Fruit fly (Drosophila melanogaster) whole organism, embryonic: Measurements from ENCODE around the gene CG14958.

Experiments used
- Aef1 ChIP-seq: fragments of 200-800 bp; sonication (Bioruptor generic); IDR thresholded peaks from 3 replicates; pipeline ENCODE4 v1.3.6; 2022; ENCODE audit warnings: missing biosample characterization, missing genetic modification characterization
- Awh ChIP-seq: fragments of 200-800 bp; sonication (Bioruptor generic); IDR thresholded peaks from 2 replicates; pipeline ENCODE4, ENCODE4 v1.3.6; 2022; ENCODE audit warnings: missing biosample characterization, missing genetic modification characterization
- Bteb2 ChIP-seq: fragments of 200-800 bp; sonication (Bioruptor generic); optimal IDR thresholded peaks from 2 replicates; lab custom pipeline; 2016; ENCODE audit warnings: missing biosample characterization, missing genetic modification characterization
- CG10209 ChIP-seq: fragments of 200-800 bp; sonication (Bioruptor generic); optimal IDR thresholded peaks from 3 replicates; lab custom pipeline; 2017; ENCODE audit warnings: missing biosample characterization, mild to moderate bottlenecking, missing genetic modification characterization, missing genetic modification reagents
- CG10543 ChIP-seq: fragments of 200-800 bp; sonication (Bioruptor generic); optimal IDR thresholded peaks from 3 replicates; lab custom pipeline; 2017; ENCODE audit warnings: missing biosample characterization, mild to moderate bottlenecking, missing genetic modification characterization, moderate library complexity
- CG12769 ChIP-seq: fragments of 200-800 bp; sonication (Bioruptor generic); optimal IDR thresholded peaks from 2 replicates; lab custom pipeline; 2019; ENCODE audit warnings: missing biosample characterization, mild to moderate bottlenecking, missing genetic modification characterization, moderate library complexity
- CG14441 ChIP-seq: fragments of 200-800 bp; sonication (Bioruptor generic); IDR thresholded peaks from 2 replicates; pipeline ENCODE4 v1.3.6; 2022; ENCODE audit warnings: missing biosample characterization, missing genetic modification characterization
- CG17802 ChIP-seq: fragments of 200-800 bp; sonication (Bioruptor generic); optimal IDR thresholded peaks from 2 replicates; lab custom pipeline; 2018; ENCODE audit warnings: missing biosample characterization, mild to moderate bottlenecking, missing genetic modification characterization, moderate library complexity
- CG18599 ChIP-seq: fragments of 200-800 bp; sonication (Bioruptor generic); optimal IDR thresholded peaks from 3 replicates; lab custom pipeline; 2017; ENCODE audit warnings: missing biosample characterization, missing genetic modification characterization, mild to moderate bottlenecking, moderate library complexity, missing genetic modification reagents
- CG2116 ChIP-seq: fragments of 200-800 bp; sonication (Bioruptor generic); optimal IDR thresholded peaks from 3 replicates; lab custom pipeline; 2018; ENCODE audit warnings: missing biosample characterization, mild to moderate bottlenecking, missing genetic modification characterization
- CG30020 ChIP-seq: fragments of 200-800 bp; optimal IDR thresholded peaks from 2 replicates; lab custom pipeline; 2019; ENCODE audit warnings: missing biosample characterization, mild to moderate bottlenecking, missing genetic modification characterization, moderate library complexity
- CG32767 ChIP-seq: fragments of 200-800 bp; sonication (Bioruptor generic); IDR thresholded peaks from 2 replicates; pipeline ENCODE4 v1.3.6; 2022; ENCODE audit warnings: missing biosample characterization, missing genetic modification characterization
- CG34224 ChIP-seq: fragments of 200-800 bp; sonication (Bioruptor generic); IDR thresholded peaks from 3 replicates; pipeline ENCODE4 v1.3.6; 2022; ENCODE audit warnings: missing biosample characterization, missing genetic modification characterization; ENCODE audit not compliant: partially characterized antibody
- CG34376 ChIP-seq: fragments of 200-800 bp; sonication (Bioruptor generic); optimal IDR thresholded peaks from 2 replicates; lab custom pipeline; 2018; ENCODE audit warnings: missing biosample characterization, mild to moderate bottlenecking, missing genetic modification characterization
- CG3847 ChIP-seq: fragments of 200-800 bp; sonication (Bioruptor generic); IDR thresholded peaks from 2 replicates; pipeline ENCODE4 v1.3.6; 2022; ENCODE audit warnings: missing biosample characterization, missing genetic modification characterization
- CG5245 ChIP-seq: fragments of 200-800 bp; sonication (Bioruptor generic); optimal IDR thresholded peaks from 3 replicates; lab custom pipeline; 2016; ENCODE audit warnings: missing biosample characterization, missing genetic modification characterization
- CG5953 ChIP-seq: fragments of 200-800 bp; sonication (Bioruptor generic); IDR thresholded peaks from 2 replicates; pipeline ENCODE4 v1.3.6; 2022; ENCODE audit warnings: missing biosample characterization, missing genetic modification characterization
- CG8290 ChIP-seq, 3 experiments: fragments of 200-800 bp; sonication (Bioruptor generic); optimal IDR thresholded peaks; 2 replicates each; lab custom pipeline; 2016 to 2019; ENCODE audit warnings: missing biosample characterization in 3 of 3, missing genetic modification characterization in 3 of 3, mild to moderate bottlenecking in 2 of 3, moderate library complexity in 1 of 3
- CG9727 ChIP-seq: fragments of 200-800 bp; sonication (Bioruptor generic); optimal IDR thresholded peaks from 3 replicates; lab custom pipeline; 2017; ENCODE audit warnings: missing biosample characterization, mild to moderate bottlenecking, missing genetic modification characterization
- CHES-1-like ChIP-seq: fragments of 200-800 bp; sonication (Bioruptor generic); optimal IDR thresholded peaks from 2 replicates; lab custom pipeline; 2016; ENCODE audit warnings: missing biosample characterization, missing genetic modification characterization
- HLH4C ChIP-seq: fragments of 200-800 bp; sonication (Bioruptor generic); IDR thresholded peaks from 3 replicates; pipeline ENCODE4 v1.3.6; 2022; ENCODE audit warnings: missing biosample characterization, missing genetic modification characterization; ENCODE audit not compliant: partially characterized antibody
- Jarid2 ChIP-seq: fragments of 200-800 bp; sonication (Bioruptor generic); optimal IDR thresholded peaks from 3 replicates; lab custom pipeline; 2017; ENCODE audit warnings: mild to moderate bottlenecking, missing biosample characterization, missing genetic modification reagents, missing genetic modification characterization
- Meics ChIP-seq: fragments of 200-800 bp; sonication (Bioruptor generic); optimal IDR thresholded peaks from 2 replicates; lab custom pipeline; 2017; ENCODE audit warnings: missing biosample characterization, mild to moderate bottlenecking, missing genetic modification characterization
- Pdp1 ChIP-seq, 2 experiments: fragments of 200-800 bp; sonication (Bioruptor generic); optimal IDR thresholded peaks; 3 replicates each; lab custom pipeline; 2016; ENCODE audit warnings: missing biosample characterization in 2 of 2, missing genetic modification characterization in 2 of 2, mild to moderate bottlenecking in 1 of 2, moderate library complexity in 1 of 2
- Rx ChIP-seq: fragments of 200-800 bp; sonication (Bioruptor generic); IDR thresholded peaks from 2 replicates; pipeline ENCODE4 v1.3.6; 2022; ENCODE audit warnings: missing biosample characterization, missing genetic modification characterization
- Sox102F ChIP-seq: fragments of 200-800 bp; sonication (Bioruptor generic); optimal IDR thresholded peaks from 2 replicates; lab custom pipeline; 2018; ENCODE audit warnings: missing biosample characterization, mild to moderate bottlenecking, missing genetic modification characterization, moderate library complexity
- amos ChIP-seq: fragments of 200-800 bp; sonication (Bioruptor generic); IDR thresholded peaks from 2 replicates; pipeline ENCODE4 v1.3.6; 2022; ENCODE audit warnings: missing biosample characterization, missing genetic modification characterization; ENCODE audit not compliant: partially characterized antibody
- ara ChIP-seq: fragments of 200-800 bp; sonication (Bioruptor generic); IDR thresholded peaks from 2 replicates; pipeline ENCODE4 v1.3.6; 2022; ENCODE audit warnings: missing biosample characterization, missing genetic modification characterization
- bbx ChIP-seq: fragments of 200-800 bp; sonication (Bioruptor generic); IDR thresholded peaks from 2 replicates; pipeline ENCODE4 v1.3.6; 2022; ENCODE audit warnings: missing biosample characterization, missing genetic modification characterization; ENCODE audit not compliant: partially characterized antibody
- br ChIP-seq: fragments of >200 bp; optimal IDR thresholded peaks from 2 replicates; lab custom pipeline; 2017
- ci ChIP-seq: fragments of 200-800 bp; sonication (Bioruptor generic); IDR thresholded peaks from 3 replicates; pipeline ENCODE4 v1.3.6; 2022; ENCODE audit warnings: missing biosample characterization, missing genetic modification characterization
- crp ChIP-seq, 2 experiments: fragments of 200-800 bp; sonication (Bioruptor generic); optimal IDR thresholded peaks; 2 replicates in 1 of 2; 3 replicates in 1 of 2; lab custom pipeline; 2017; ENCODE audit warnings: missing biosample characterization in 2 of 2, missing genetic modification characterization in 2 of 2, mild to moderate bottlenecking in 1 of 2, moderate library complexity in 1 of 2
- dysf ChIP-seq: fragments of 200-800 bp; sonication (Bioruptor generic); IDR thresholded peaks from 3 replicates; pipeline ENCODE4 v1.3.6; 2022; ENCODE audit warnings: missing biosample characterization, missing genetic modification characterization
- eve ChIP-seq, 2 experiments: fragments of >200 bp; optimal IDR thresholded peaks; 2 replicates each; lab custom pipeline; 2017; ENCODE audit warnings: missing biosample characterization in 2 of 2, missing genetic modification characterization in 2 of 2
- gfzf ChIP-seq: fragments of 200-800 bp; sonication (Bioruptor generic); optimal IDR thresholded peaks from 2 replicates; lab custom pipeline; 2016; ENCODE audit warnings: missing biosample characterization, mild to moderate bottlenecking, missing genetic modification characterization, moderate library complexity
- h ChIP-seq: fragments of >200 bp; optimal IDR thresholded peaks from 2 replicates; lab custom pipeline; 2017
- hbn ChIP-seq: fragments of 200-800 bp; sonication (Bioruptor generic); IDR thresholded peaks from 2 replicates; pipeline ENCODE4 v1.3.6; 2022; ENCODE audit warnings: missing biosample characterization, missing genetic modification characterization; ENCODE audit not compliant: partially characterized antibody
- insv ChIP-seq, 2 experiments: fragments of 200-800 bp; sonication (Bioruptor generic); optimal IDR thresholded peaks; 3 replicates each; lab custom pipeline; 2016 to 2018; ENCODE audit warnings: missing biosample characterization in 2 of 2, missing genetic modification characterization in 2 of 2
- slou ChIP-seq: fragments of 200-800 bp; sonication (Bioruptor generic); optimal IDR thresholded peaks from 3 replicates; lab custom pipeline; 2016; ENCODE audit warnings: missing biosample characterization, missing genetic modification characterization
- tll ChIP-seq, 2 experiments: fragments of 200-800 bp in 1 of 2; fragments of >200 bp in 1 of 2; sonication (Bioruptor generic) in 1 of 2; optimal IDR thresholded peaks; 2 replicates each; lab custom pipeline; 2017 to 2019; ENCODE audit warnings: missing biosample characterization in 2 of 2, missing genetic modification characterization in 2 of 2, mild to moderate bottlenecking in 1 of 2, moderate library complexity in 1 of 2
- tup ChIP-seq: fragments of 200-800 bp; sonication (Bioruptor generic); optimal IDR thresholded peaks from 2 replicates; lab custom pipeline; 2016; ENCODE audit warnings: missing biosample characterization, mild to moderate bottlenecking, missing genetic modification characterization, moderate library complexity
- vfl ChIP-seq: fragments of 200-800 bp; sonication (Bioruptor generic); optimal IDR thresholded peaks from 2 replicates; lab custom pipeline; 2016; ENCODE audit warnings: missing biosample characterization, missing genetic modification characterization
- zen ChIP-seq: fragments of 200-800 bp; sonication (Bioruptor generic); optimal IDR thresholded peaks from 3 replicates; lab custom pipeline; 2018; ENCODE audit warnings: missing biosample characterization, mild to moderate bottlenecking, missing genetic modification characterization, moderate library complexity
- zf30C ChIP-seq: fragments of 200-800 bp; sonication (Bioruptor generic); optimal IDR thresholded peaks from 3 replicates; lab custom pipeline; 2018; ENCODE audit warnings: missing biosample characterization, mild to moderate bottlenecking, missing genetic modification characterization

CG14958 gene

dm6 chr3L:3142516-3143382 is 47.0 kb upstream of the CG14958 start (continued):
- TF ChIP-seq Awh (GFP tag; lab: Robert Waterston, UW), result no peak
- no peak for TF ChIP-seq Jarid2 (GFP tag; lab: Kevin White, UChicago)
- TF ChIP-seq insv (GFP tag; optimal IDR thresholded peaks at IDR 0.05; lab: Kevin White, UChicago), result no peak
- peak; percentile 30 for TF ChIP-seq CG12769 (tag; lab: Kevin White, UChicago)
- TF ChIP-seq tll (GFP tag; optimal IDR thresholded peaks at IDR 0.05; lab: Kevin White, UChicago), result no peak
- TF ChIP-seq CG3847 (GFP tag; lab: Robert Waterston, UW), result no peak
- no peak for TF ChIP-seq eve (GFP tag; optimal IDR thresholded peaks at IDR 0.05; lab: Kevin White, UChicago)
- no peak for TF ChIP-seq CG5245 (GFP tag; lab: Kevin White, UChicago)
- no peak for TF ChIP-seq br (lab: Kevin White, UChicago)
- peak; percentile 9; the same call in 1 of the 3 replicates for TF ChIP-seq ci (GFP tag; lab: Robert Waterston, UW)
- TF ChIP-seq CG34224, result peak; percentile 38; the same call in 1 of the 3 replicates
- TF ChIP-seq zf30C (GFP tag; lab: Kevin White, UChicago), result peak; percentile 62
- TF ChIP-seq crp (GFP tag; optimal IDR thresholded peaks at IDR 0.05; lab: Kevin White, UChicago), result no peak
- no peak for TF ChIP-seq h (lab: Kevin White, UChicago)
- no peak for TF ChIP-seq Sox102F (GFP tag; lab: Kevin White, UChicago)
- TF ChIP-seq ara (GFP tag; lab: Robert Waterston, UW), result no peak
- no peak for TF ChIP-seq Bteb2
- 0 out of 3 replicates have a peak, but pooled peaks have one; percentile 16 for TF ChIP-seq HLH4C (GFP tag; lab: Robert Waterston, UW)
- no peak for TF ChIP-seq tup (GFP tag; lab: Kevin White, UChicago)
- TF ChIP-seq Rx (GFP tag; lab: Robert Waterston, UW), result 0 out of 2 replicates have a peak, but pooled peaks have one; percentile 14
- TF ChIP-seq hbn (GFP tag; lab: Robert Waterston, UW), result 0 out of 2 replicates have a peak, but pooled peaks have one; percentile 13
- TF ChIP-seq CG9727 (GFP tag; lab: Kevin White, UChicago), result no peak
- TF ChIP-seq CG8290 (GFP tag; optimal IDR thresholded peaks at IDR 0.05; lab: Kevin White, UChicago), result no peak
- TF ChIP-seq CG8290 (tag; optimal IDR thresholded peaks at IDR 0.05; lab: Kevin White, UChicago), result peak in 1 of 2 experiments; percentile 17
- TF ChIP-seq CG2116 (GFP tag; lab: Kevin White, UChicago), result no peak
- TF ChIP-seq slou (GFP tag; lab: Kevin White, UChicago), result no peak
- TF ChIP-seq CG14441, result 0 out of 2 replicates have a peak, but pooled peaks have one; percentile 12
- TF ChIP-seq CG10543, result peak; percentile 55

- TF ChIP-seq CG17802 (tag; lab: Kevin White, UChicago) (peak; percentile 49), CG34376 (GFP tag; lab: Kevin White, UChicago) (no peak), Meics (GFP tag; lab: Kevin White, UChicago) (peak; percentile 39), zen (tag; lab: Kevin White, UChicago) (no peak), CG30020 (peak; percentile 26), bbx (GFP tag; lab: Robert Waterston, UW) (no peak), vfl (no peak), CG5953 (GFP tag; lab: Robert Waterston, UW) (no peak), CHES-1-like (GFP tag; lab: Kevin White, UChicago) (no peak), CG3847 (GFP tag; lab: Robert Waterston, UW) (0 out of 2 replicates have a peak, but pooled peaks have one; percentile 22), CG10209 (GFP tag; lab: Kevin White, UChicago) (peak; percentile 34), CG18599 (GFP tag; lab: Kevin White, UChicago) (peak; percentile 39), Pdp1 (GFP tag; optimal IDR thresholded peaks at IDR 0.05; lab: Kevin White, UChicago) (peak in 1 of 2 experiments; percentile 19), dysf (GFP tag; lab: Robert Waterston, UW) (peak; percentile 27; the same call in 1 of the 3 replicates), Aef1 (GFP tag; lab: Robert Waterston, UW) (no peak), tll (GFP tag; optimal IDR thresholded peaks at IDR 0.05; lab: Kevin White, UChicago) (no peak), CG8290 (GFP tag; optimal IDR thresholded peaks at IDR 0.05; lab: Kevin White, UChicago) (no peak), CG8290 (tag; optimal IDR thresholded peaks at IDR 0.05; lab: Kevin White, UChicago) (peak in 1 of 2 experiments; percentile 33), gfzf (peak; percentile 69), CG9727 (GFP tag; lab: Kevin White, UChicago) (peak; percentile 39), hbn (GFP tag; lab: Robert Waterston, UW) (no peak), CG32767 (GFP tag; lab: Robert Waterston, UW) (no peak), amos (GFP tag; lab: Robert Waterston, UW) (peak; percentile 28; the same call in 1 of the 2 replicates)
Observed at dm6 chr3L:3143383-3143962, 46.3 kb upstream of the CG14958 start, which contains the start of the genes CG11537 and Alg2. Gene CG11537, minus strand, starts transcription at chr3L:3143457. Gene Alg2, plus strand, starts transcription at chr3L:3143808.
